Worm (Caenorhabditis elegans) whole organism, L4 larva: ENCODE results near the gene srv-12.

ENCODE experiments used
- F37D6.2 ChIP-seq: sonication (generic microtip); optimal IDR thresholded peaks from 2 replicates; lab custom pipeline; 2016; ENCODE audit warnings: mild to moderate bottlenecking, missing genetic modification characterization, missing compliant biosample characterization
- R02D3.7 ChIP-seq: fragments of 150-350 bp; sonication (generic microtip); optimal IDR thresholded peaks from 3 replicates; lab custom pipeline; 2014; ENCODE audit warnings: missing biosample characterization, missing genetic modification characterization
- T20F7.1 ChIP-seq: fragments of 200-800 bp; sonication (Bioruptor generic); optimal IDR thresholded peaks from 2 replicates; lab custom pipeline; 2018; ENCODE audit warnings: mild to moderate bottlenecking, missing genetic modification characterization, missing compliant biosample characterization
- Y105C5A.15 ChIP-seq: fragments of 200-800 bp; sonication (Bioruptor generic); IDR thresholded peaks from 2 replicates; pipeline ENCODE4 v1.3.6; 2022; ENCODE audit warnings: missing genetic modification characterization, missing compliant biosample characterization
- Y48G9A.11 ChIP-seq: fragments of 200-800 bp; sonication (Bioruptor generic); IDR thresholded peaks from 2 replicates; pipeline ENCODE4 v1.3.6; 2022; ENCODE audit warnings: missing genetic modification reagents, missing genetic modification characterization, missing compliant biosample characterization
- ZK546.5 ChIP-seq, 2 experiments: sonication (generic microtip); optimal IDR thresholded peaks; 2 replicates each; lab custom pipeline; 2017; ENCODE audit warnings: missing biosample characterization in 2 of 2, missing genetic modification characterization in 2 of 2
- ama-1 ChIP-seq: fragments of 150-350 bp; optimal IDR thresholded peaks from 2 replicates; lab custom pipeline; 2014; ENCODE audit warnings: inconsistent platforms, mixed read lengths
- attf-4 ChIP-seq: sonication (generic microtip); optimal IDR thresholded peaks from 3 replicates; lab custom pipeline; 2017; ENCODE audit warnings: missing biosample characterization, missing genetic modification characterization
- ceh-32 ChIP-seq: sonication (generic microtip); optimal IDR thresholded peaks from 2 replicates; lab custom pipeline; 2016; ENCODE audit warnings: mild to moderate bottlenecking, missing genetic modification characterization, missing compliant biosample characterization; ENCODE audit not compliant: poor library complexity
- ceh-62 ChIP-seq: sonication (generic microtip); optimal IDR thresholded peaks from 2 replicates; lab custom pipeline; 2017; ENCODE audit warnings: missing biosample characterization, missing genetic modification characterization
- ces-1 ChIP-seq: fragments of 150-350 bp; sonication (generic microtip); optimal IDR thresholded peaks from 4 replicates; lab custom pipeline; 2014; ENCODE audit warnings: missing biosample characterization, missing genetic modification reagents, missing genetic modification characterization
- daf-12 ChIP-seq: fragments of 150-350 bp; optimal IDR thresholded peaks from 2 replicates; lab custom pipeline; 2014; ENCODE audit warnings: missing biosample characterization, missing genetic modification reagents, missing genetic modification characterization
- daf-19 ChIP-seq: fragments of 200-800 bp; sonication (Bioruptor generic); conservative IDR thresholded peaks from 2 replicates; pipeline ENCODE4 v1.3.6; 2022; ENCODE audit warnings: missing genetic modification characterization, missing compliant biosample characterization
- daf-8 ChIP-seq: fragments of 200-800 bp; sonication (Bioruptor generic); IDR thresholded peaks from 2 replicates; pipeline ENCODE4 v1.3.6; 2022; ENCODE audit warnings: missing genetic modification characterization, missing compliant biosample characterization
- dmd-9 ChIP-seq: fragments of 200-800 bp; sonication (Bioruptor generic); IDR thresholded peaks from 2 replicates; pipeline ENCODE4 v1.3.6; 2022; ENCODE audit warnings: missing genetic modification reagents, missing genetic modification characterization, missing compliant biosample characterization
- dpl-1 ChIP-seq: fragments of 150-350 bp; optimal IDR thresholded peaks from 2 replicates; lab custom pipeline; 2014; ENCODE audit warnings: missing biosample characterization, missing genetic modification reagents, missing genetic modification characterization
- duxl-1 ChIP-seq: sonication (generic microtip); optimal IDR thresholded peaks from 2 replicates; lab custom pipeline; 2016; ENCODE audit warnings: mild to moderate bottlenecking, missing genetic modification characterization, moderate library complexity, missing compliant biosample characterization; ENCODE audit not compliant: poor library complexity
- dve-1 ChIP-seq: sonication (generic microtip); optimal IDR thresholded peaks from 2 replicates; lab custom pipeline; 2017; ENCODE audit warnings: antibody characterized with exemption, mild to moderate bottlenecking, missing genetic modification characterization, missing compliant biosample characterization; ENCODE audit not compliant: insufficient read depth
- egl-27 ChIP-seq: sonication (generic microtip); optimal IDR thresholded peaks from 3 replicates; lab custom pipeline; 2017; ENCODE audit warnings: missing biosample characterization, missing genetic modification reagents, missing genetic modification characterization
- fkh-10 ChIP-seq: fragments of 150-350 bp; optimal IDR thresholded peaks from 2 replicates; lab custom pipeline; 2014; ENCODE audit warnings: missing biosample characterization, missing genetic modification reagents, missing genetic modification characterization
- fos-1 ChIP-seq: fragments of 150-350 bp; optimal IDR thresholded peaks from 2 replicates; lab custom pipeline; 2014; ENCODE audit warnings: missing biosample characterization, missing genetic modification characterization
- hlh-11 ChIP-seq: fragments of 200-800 bp; sonication (Bioruptor generic); optimal IDR thresholded peaks from 2 replicates; lab custom pipeline; 2018; ENCODE audit warnings: mild to moderate bottlenecking, missing genetic modification characterization, missing compliant biosample characterization
- hlh-30 ChIP-seq: sonication (generic microtip); optimal IDR thresholded peaks from 2 replicates; lab custom pipeline; 2017; ENCODE audit warnings: antibody characterized with exemption, mild to moderate bottlenecking, missing genetic modification characterization, missing compliant biosample characterization; ENCODE audit not compliant: insufficient read depth
- jun-1 ChIP-seq: fragments of 150-350 bp; optimal IDR thresholded peaks from 2 replicates; lab custom pipeline; 2014; ENCODE audit warnings: missing biosample characterization, missing genetic modification reagents, missing genetic modification characterization
- lim-7 ChIP-seq: fragments of 200-800 bp; sonication (Bioruptor generic); IDR thresholded peaks from 2 replicates; pipeline ENCODE4 v1.3.6; 2022; ENCODE audit warnings: missing genetic modification characterization, missing compliant biosample characterization
- lin-13 ChIP-seq: fragments of 150-350 bp; optimal IDR thresholded peaks from 2 replicates; lab custom pipeline; 2014; ENCODE audit warnings: missing biosample characterization, missing genetic modification reagents, missing genetic modification characterization
- lin-29 ChIP-seq: fragments of 200-800 bp; sonication (Bioruptor generic); IDR thresholded peaks from 2 replicates; pipeline ENCODE4 v1.3.6; 2022; ENCODE audit warnings: missing genetic modification reagents, missing genetic modification characterization, missing compliant biosample characterization
- lin-38 ChIP-seq: fragments of 200-800 bp; sonication (Bioruptor generic); IDR thresholded peaks from 2 replicates; pipeline ENCODE4 v1.3.6; 2022; ENCODE audit warnings: missing genetic modification reagents, missing genetic modification characterization, missing compliant biosample characterization
- lin-39 ChIP-seq: fragments of 150-350 bp; optimal IDR thresholded peaks from 2 replicates; lab custom pipeline; 2014; ENCODE audit warnings: missing biosample characterization, missing genetic modification reagents, missing genetic modification characterization
- lsy-2 ChIP-seq, 2 experiments: fragments of 150-350 bp in 1 of 2; sonication (generic microtip) in 1 of 2; optimal IDR thresholded peaks; 2 replicates each; lab custom pipeline; 2014 to 2017; ENCODE audit warnings: missing biosample characterization in 2 of 2, missing genetic modification characterization in 2 of 2
- madf-5 ChIP-seq, 2 experiments: fragments of 200-800 bp; sonication (Bioruptor generic); IDR thresholded peaks; 2 replicates each; pipeline ENCODE4 v1.3.6; 2022; ENCODE audit warnings: missing compliant biosample characterization in 2 of 2, missing genetic modification characterization in 2 of 2
- mdl-1 ChIP-seq, 2 experiments: fragments of 150-350 bp in 1 of 2; sonication (generic microtip) in 1 of 2; optimal IDR thresholded peaks; 2 replicates each; lab custom pipeline; 2014 to 2017; ENCODE audit warnings: missing biosample characterization in 2 of 2, missing genetic modification characterization in 2 of 2
- mdt-29 ChIP-seq: fragments of 200-800 bp; sonication (Bioruptor generic); IDR thresholded peaks from 2 replicates; pipeline ENCODE4 v1.3.6; 2022; ENCODE audit warnings: missing genetic modification reagents, missing genetic modification characterization, missing compliant biosample characterization
- mxl-2 ChIP-seq: fragments of 200-800 bp; sonication (Bioruptor generic); conservative IDR thresholded peaks from 2 replicates; pipeline ENCODE4 v1.3.6; 2022; ENCODE audit warnings: missing genetic modification reagents, missing genetic modification characterization, missing compliant biosample characterization
- mxl-3 ChIP-seq: fragments of 200-800 bp; sonication (Bioruptor generic); optimal IDR thresholded peaks from 2 replicates; lab custom pipeline; 2018; ENCODE audit warnings: mild to moderate bottlenecking, missing genetic modification characterization, missing compliant biosample characterization
- nhr-10 ChIP-seq: fragments of 150-350 bp; optimal IDR thresholded peaks from 2 replicates; lab custom pipeline; 2014; ENCODE audit warnings: missing biosample characterization, missing genetic modification characterization
- nhr-102 ChIP-seq: sonication (generic microtip); optimal IDR thresholded peaks from 2 replicates; lab custom pipeline; 2016; ENCODE audit warnings: mild to moderate bottlenecking, missing genetic modification characterization, moderate library complexity, missing compliant biosample characterization
- nhr-111 ChIP-seq: fragments of 200-800 bp; sonication (Bioruptor generic); optimal IDR thresholded peaks from 2 replicates; lab custom pipeline; 2018; ENCODE audit warnings: mild to moderate bottlenecking, missing genetic modification characterization, missing compliant biosample characterization
- nhr-25 ChIP-seq: sonication (generic microtip); optimal IDR thresholded peaks from 2 replicates; lab custom pipeline; 2017; ENCODE audit warnings: missing genetic modification characterization, mild to moderate bottlenecking, missing compliant biosample characterization, antibody characterized with exemption, moderate library complexity, borderline replicate concordance; ENCODE audit not compliant: insufficient read depth
- nhr-48 ChIP-seq: sonication (generic microtip); optimal IDR thresholded peaks from 2 replicates; lab custom pipeline; 2016; ENCODE audit warnings: mild to moderate bottlenecking, missing genetic modification characterization, missing compliant biosample characterization
- nhr-76 ChIP-seq: fragments of 150-350 bp; optimal IDR thresholded peaks from 2 replicates; lab custom pipeline; 2014; ENCODE audit warnings: missing biosample characterization, missing genetic modification characterization
- nhr-77 ChIP-seq: fragments of 150-350 bp; optimal IDR thresholded peaks from 2 replicates; lab custom pipeline; 2014; ENCODE audit warnings: missing biosample characterization, missing genetic modification characterization
- pqm-1 ChIP-seq: sonication (generic microtip); optimal IDR thresholded peaks from 2 replicates; lab custom pipeline; 2017; ENCODE audit warnings: missing biosample characterization, missing genetic modification characterization
- rbr-2 ChIP-seq: sonication (generic microtip); optimal IDR thresholded peaks from 2 replicates; lab custom pipeline; 2016; ENCODE audit warnings: missing genotype, missing genetic modification characterization, missing compliant biosample characterization
- sdz-12 ChIP-seq: fragments of 200-800 bp; sonication (Bioruptor generic); optimal IDR thresholded peaks from 2 replicates; lab custom pipeline; 2018; ENCODE audit warnings: mild to moderate bottlenecking, missing genetic modification characterization, missing compliant biosample characterization
- set-16 ChIP-seq: fragments of 200-800 bp; sonication (Bioruptor generic); IDR thresholded peaks from 2 replicates; pipeline ENCODE4 v1.3.6; 2022; ENCODE audit warnings: missing genetic modification reagents, missing genetic modification characterization, missing compliant biosample characterization
- snpc-1.2 ChIP-seq: fragments of 200-800 bp; sonication (Bioruptor generic); IDR thresholded peaks from 2 replicates; pipeline ENCODE4 v1.3.6; 2022; ENCODE audit warnings: missing genetic modification reagents, missing genetic modification characterization, missing compliant biosample characterization
- vab-7 ChIP-seq: fragments of 200-800 bp; sonication (Bioruptor generic); IDR thresholded peaks from 2 replicates; pipeline ENCODE4 v1.3.6; 2022; ENCODE audit warnings: missing genetic modification reagents, missing genetic modification characterization, missing compliant biosample characterization
- zip-11 ChIP-seq: fragments of 200-800 bp; sonication (Bioruptor generic); IDR thresholded peaks from 2 replicates; pipeline ENCODE4 v1.3.6; 2022; ENCODE audit warnings: missing genetic modification characterization, missing compliant biosample characterization
- ztf-11 ChIP-seq: fragments of 150-350 bp; optimal IDR thresholded peaks from 2 replicates; lab custom pipeline; 2014; ENCODE audit warnings: missing biosample characterization, missing genetic modification characterization

The srv-12 gene

ce11 chrIV:10085401-10086187, 32.1 kb upstream of the srv-12 start, which contains the start of the genes col-2 and ndc-80:
TSS of gene col-2 (minus strand) at chrIV:10085451.
TSS of gene ndc-80 (plus strand) at chrIV:10086137.
- TF ChIP-seq nhr-102 (no peak), zip-11 (no peak), attf-4 (no peak), hlh-11 (tag; lab: Kevin White, UChicago) (peak; percentile 19), lin-39 (tag; lab: Kevin White, UChicago) (no peak), set-16 (no peak), lin-13 (GFP tag; lab: Kevin White, UChicago) (peak; percentile 37), vab-7 (GFP tag; lab: Robert Waterston, UW) (no peak), F37D6.2 (tag; lab: Kevin White, UChicago) (no peak), rbr-2 (peak; percentile 43), nhr-25 (tag; lab: Kevin White, UChicago) (no peak), nhr-77 (tag; lab: Kevin White, UChicago) (no peak), lim-7 (no peak), jun-1 (no peak), fkh-10 (GFP tag; lab: Kevin White, UChicago) (no peak), ama-1 (lab: Kevin White, UChicago) (no peak), dpl-1 (GFP tag; lab: Kevin White, UChicago) (peak; percentile 82), daf-19 (GFP tag; lab: Robert Waterston, UW) (no peak), daf-12 (tag; lab: Kevin White, UChicago) (no peak), egl-27 (no peak), ces-1 (GFP tag; lab: Kevin White, UChicago) (no peak), nhr-76 (tag; lab: Kevin White, UChicago) (no peak), dve-1 (no peak), hlh-30 (tag; lab: Kevin White, UChicago) (no peak), sdz-12 (GFP tag; lab: Kevin White, UChicago) (no peak), Y48G9A.11 (GFP tag; lab: Robert Waterston, UW) (no peak), mxl-2 (GFP tag; lab: Robert Waterston, UW) (no peak), nhr-48 (tag; lab: Kevin White, UChicago) (no peak), ceh-32 (no peak), Y105C5A.15 (GFP tag; lab: Robert Waterston, UW) (no peak), ztf-11 (tag; lab: Kevin White, UChicago) (no peak), dmd-9 (GFP tag; lab: Robert Waterston, UW) (no peak), pqm-1 (no peak), R02D3.7 (tag; lab: Kevin White, UChicago) (no peak), ceh-62 (tag; lab: Kevin White, UChicago) (no peak), madf-5 (GFP tag; IDR thresholded peaks at IDR 0.05; lab: Robert Waterston, UW) (no peak), fos-1 (no peak), nhr-111 (no peak), T20F7.1 (no peak), nhr-10 (tag; lab: Kevin White, UChicago) (no peak), mdl-1 (tag; optimal IDR thresholded peaks at IDR 0.05; lab: Kevin White, UChicago) (peak in 1 of 2 experiments; percentile 0), daf-8 (no peak), duxl-1 (tag; lab: Kevin White, UChicago) (no peak), snpc-1.2 (GFP tag; lab: Robert Waterston, UW) (peak; percentile 55; the same call in 1 of the 2 replicates), mxl-3 (peak; percentile 27), lin-29 (GFP tag; lab: Robert Waterston, UW) (no peak), lin-38 (peak; percentile 94), mdt-29 (GFP tag; lab: Robert Waterston, UW) (no peak), lsy-2 (tag; optimal IDR thresholded peaks at IDR 0.05; lab: Kevin White, UChicago) (no peak), ZK546.5 (tag; optimal IDR thresholded peaks at IDR 0.05; lab: Kevin White, UChicago) (no peak)
